Worm (Caenorhabditis elegans) whole organism, L4 larva: ENCODE measurements around the gene natc-1.

Experiments
- R02D3.7 ChIP-seq: fragments of 150-350 bp; sonication (generic microtip); optimal IDR thresholded peaks from 3 replicates; lab custom pipeline; 2014; ENCODE audit warnings: missing biosample characterization, missing genetic modification characterization
- ces-1 ChIP-seq: fragments of 150-350 bp; sonication (generic microtip); optimal IDR thresholded peaks from 4 replicates; lab custom pipeline; 2014; ENCODE audit warnings: missing biosample characterization, missing genetic modification reagents, missing genetic modification characterization
- ctbp-1 ChIP-seq: fragments of 200-800 bp; sonication (Bioruptor generic); IDR thresholded peaks from 2 replicates; pipeline ENCODE4 v1.3.6; 2022; ENCODE audit warnings: missing genetic modification reagents, missing genetic modification characterization, missing compliant biosample characterization
- lin-15B ChIP-seq: fragments of 150-350 bp; sonication (generic microtip); optimal IDR thresholded peaks from 3 replicates; lab custom pipeline; 2014; ENCODE audit warnings: missing biosample characterization, missing genetic modification characterization
- lsy-2 ChIP-seq, 2 experiments: fragments of 150-350 bp in 1 of 2; sonication (generic microtip) in 1 of 2; optimal IDR thresholded peaks; 2 replicates each; lab custom pipeline; 2014 to 2017; ENCODE audit warnings: missing biosample characterization in 2 of 2, missing genetic modification characterization in 2 of 2

DNA sequence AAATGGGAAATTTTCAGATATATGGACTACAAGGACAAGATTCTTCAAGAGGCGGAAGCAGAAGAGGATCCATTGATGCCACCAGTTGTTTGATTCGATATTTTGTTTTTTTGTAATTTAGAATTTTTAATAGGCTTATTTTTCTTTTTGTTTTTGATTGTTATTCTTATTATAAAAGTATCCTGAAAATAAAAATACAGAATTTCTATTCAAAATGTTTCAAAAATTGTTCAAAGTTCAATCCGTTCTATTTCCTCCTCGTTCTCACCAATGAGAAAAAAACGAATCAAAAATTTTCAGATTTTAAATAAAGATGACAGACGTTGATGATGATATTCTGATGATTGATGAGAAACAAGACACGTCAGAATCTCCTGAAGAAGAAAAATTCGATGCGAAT lies 6.6 kb downstream of the natc-1 start, which contains the start of gene phf-30:
- TF ChIP-seq ces-1 (GFP tag; lab: Kevin White, UChicago) (no peak), lin-15B (no peak), R02D3.7 (no peak), lsy-2 (tag; optimal IDR thresholded peaks at IDR 0.05; lab: Kevin White, UChicago) (no peak), ctbp-1 (GFP tag; lab: Robert Waterston, UW) (no peak)
